Fruit fly (Drosophila melanogaster): ENCODE measurements around the gene CG6293.
A peak's percentile ranks its signal among the peaks of the same experiment; 100 is the strongest.

The CG6293 gene

dm6 chr3R:10268101-10268864 is 43.1 kb downstream of the CG6293 start (continued):
- TF ChIP-seq BEAF-32 (GFP tag; optimal IDR thresholded peaks at IDR 0.05) = no peak
- no peak for TF ChIP-seq Stat92E (GFP tag; optimal IDR thresholded peaks at IDR 0.05)
- TF ChIP-seq Rx (GFP tag; IDR thresholded peaks at IDR 0.05) = peak; percentile 47; the same call in 1 of the 2 replicates
- peak; percentile 45 for TF ChIP-seq gsb (GFP tag; IDR thresholded peaks at IDR 0.05)
- TF ChIP-seq CG30020 (tag; optimal IDR thresholded peaks at IDR 0.05) = peak; percentile 37
- TF ChIP-seq jumu (GFP tag; optimal IDR thresholded peaks at IDR 0.05) = peak; percentile 50
- peak; percentile 82 for TF ChIP-seq Ssrp (tag; optimal IDR thresholded peaks at IDR 0.05)
- peak; percentile 68 for TF ChIP-seq bab2 (GFP tag; optimal IDR thresholded peaks at IDR 0.05)
- peak; percentile 60 for TF ChIP-seq CG10654 (GFP tag; optimal IDR thresholded peaks at IDR 0.05)
- peak; percentile 57 for TF ChIP-seq Atf3 (GFP tag; optimal IDR thresholded peaks at IDR 0.05)
- peak; percentile 86 for TF ChIP-seq slbo (GFP tag; IDR thresholded peaks at IDR 0.05)
- no peak for TF ChIP-seq luna (GFP tag; optimal IDR thresholded peaks at IDR 0.05)
- TF ChIP-seq CG6791 (GFP tag; IDR thresholded peaks at IDR 0.05; ENCODE audit: partially characterized antibody) = 0 out of 3 replicates have a peak, but pooled peaks have one; percentile 12
- peak; percentile 56 for TF ChIP-seq CG31224 (GFP tag; IDR thresholded peaks at IDR 0.05)
- peak; percentile 69 for TF ChIP-seq sqz (GFP tag; optimal IDR thresholded peaks at IDR 0.05)
- peak; percentile 35 for TF ChIP-seq Ravus (GFP tag; IDR thresholded peaks at IDR 0.05)
- peak; percentile 69 for TF ChIP-seq CG4328 (GFP tag; optimal IDR thresholded peaks at IDR 0.05)
- peak; percentile 36 for TF ChIP-seq Side (GFP tag; optimal IDR thresholded peaks at IDR 0.05)
- TF ChIP-seq cwo (GFP tag; optimal IDR thresholded peaks at IDR 0.05) = peak; percentile 84
- peak; percentile 79 for TF ChIP-seq D19A (tag; optimal IDR thresholded peaks at IDR 0.05)
- TF ChIP-seq shn (GFP tag; optimal IDR thresholded peaks at IDR 0.05) = peak; percentile 76
- no peak for TF ChIP-seq HLHmδ (GFP tag; optimal IDR thresholded peaks at IDR 0.05)
- TF ChIP-seq ssp (GFP tag; IDR thresholded peaks at IDR 0.05) = peak; percentile 56
- peak; percentile 73 for TF ChIP-seq esg (GFP tag; conservative IDR thresholded peaks at IDR 0.05)
- peak; percentile 70 for TF ChIP-seq slou (GFP tag; optimal IDR thresholded peaks at IDR 0.05)
- 0 out of 2 replicates have a peak, but pooled peaks have one; percentile 8 for TF ChIP-seq CG43689 (GFP tag; IDR thresholded peaks at IDR 0.05)
- peak; percentile 58 to 94 for TF ChIP-seq Hr51 (GFP tag; optimal IDR thresholded peaks at IDR 0.05)
- TF ChIP-seq CG13894 (tag; optimal IDR thresholded peaks at IDR 0.05) = peak; percentile 64
- TF ChIP-seq cas (GFP tag; IDR thresholded peaks at IDR 0.05) = no peak
- TF ChIP-seq CG2712 (tag; optimal IDR thresholded peaks at IDR 0.05) = peak; percentile 84
- peak; percentile 90 for TF ChIP-seq CG15269 (tag; optimal IDR thresholded peaks at IDR 0.05)
- TF ChIP-seq CG7839 (tag; optimal IDR thresholded peaks at IDR 0.05) = peak; percentile 90
- peak; percentile 59; the same call in 2 of the 3 replicates for TF ChIP-seq zfh1 (GFP tag; IDR thresholded peaks at IDR 0.05)
- TF ChIP-seq Doc2 (GFP tag; IDR thresholded peaks at IDR 0.05) = no peak
- TF ChIP-seq CG7987 (GFP tag; optimal IDR thresholded peaks at IDR 0.05) = peak; percentile 28
- peak; percentile 58; the same call in 1 of the 2 replicates for TF ChIP-seq klu (GFP tag; IDR thresholded peaks at IDR 0.05)
- no peak for TF ChIP-seq hbn (GFP tag; IDR thresholded peaks at IDR 0.05; ENCODE audit: partially characterized antibody)
- peak; percentile 79 for TF ChIP-seq HmgZ (tag; optimal IDR thresholded peaks at IDR 0.05)
- TF ChIP-seq CG10462 (GFP tag; optimal IDR thresholded peaks at IDR 0.05) = peak; percentile 34
- no peak for TF ChIP-seq Dref (GFP tag; IDR thresholded peaks at IDR 0.05)
- peak; percentile 84 for TF ChIP-seq CG9609 (GFP tag; optimal IDR thresholded peaks at IDR 0.05)
- peak; percentile 57 for TF ChIP-seq CG8281 (tag; optimal IDR thresholded peaks at IDR 0.05)
- no peak for TF ChIP-seq CG31365 (tag; optimal IDR thresholded peaks at IDR 0.05)
- peak; percentile 46 for TF ChIP-seq crol (GFP tag; IDR thresholded peaks at IDR 0.05)
- TF ChIP-seq CG4424 (GFP tag; optimal IDR thresholded peaks at IDR 0.05) = peak; percentile 79
- TF ChIP-seq CG7357 (GFP tag; IDR thresholded peaks at IDR 0.05) = peak; percentile 74
- peak; percentile 82 for TF ChIP-seq Bteb2 (GFP tag; optimal IDR thresholded peaks at IDR 0.05)
- peak; percentile 55; the same call in 1 of the 3 replicates for TF ChIP-seq ci (GFP tag; IDR thresholded peaks at IDR 0.05)
- peak; percentile 24 for TF ChIP-seq CG12236 (GFP tag; optimal IDR thresholded peaks at IDR 0.05)

All from whole organism, embryonic.